Fruit fly (Drosophila melanogaster) whole organism, embryonic: Measurements from ENCODE around the gene Scgbeta.

Experiments
- Abd-B ChIP-seq: fragments of 200-800 bp; sonication (Bioruptor generic); optimal IDR thresholded peaks from 2 replicates; lab custom pipeline; 2018; ENCODE audit warnings: missing biosample characterization, mild to moderate bottlenecking, missing genetic modification characterization, moderate library complexity
- CG10147 ChIP-seq: fragments of 200-800 bp; sonication (Bioruptor generic); optimal IDR thresholded peaks from 2 replicates; lab custom pipeline; 2019; ENCODE audit warnings: missing biosample characterization, mild to moderate bottlenecking, missing genetic modification characterization, moderate library complexity
- CG11085 ChIP-seq: fragments of 200-800 bp; sonication (Bioruptor generic); IDR thresholded peaks from 2 replicates; pipeline ENCODE4 v1.3.6; 2022; ENCODE audit warnings: missing biosample characterization, missing genetic modification characterization
- CG11560 ChIP-seq: fragments of 200-800 bp; sonication (Bioruptor generic); IDR thresholded peaks from 3 replicates; pipeline ENCODE4 v1.3.6; 2022; ENCODE audit warnings: missing biosample characterization, missing genetic modification characterization
- CG14860 ChIP-seq: fragments of 200-800 bp; sonication (Bioruptor generic); IDR thresholded peaks from 3 replicates; pipeline ENCODE4 v1.3.6; 2022; ENCODE audit warnings: missing biosample characterization, missing genetic modification characterization; ENCODE audit not compliant: partially characterized antibody
- CG15601 ChIP-seq: fragments of 200-800 bp; sonication (Bioruptor generic); optimal IDR thresholded peaks from 3 replicates; lab custom pipeline; 2019; ENCODE audit warnings: missing biosample characterization, mild to moderate bottlenecking, missing genetic modification characterization, moderate library complexity
- CG17361 ChIP-seq: fragments of 200-800 bp; sonication (Bioruptor generic); IDR thresholded peaks from 3 replicates; pipeline ENCODE4 v1.3.6; 2022; ENCODE audit warnings: missing biosample characterization, missing genetic modification characterization
- CG17829 ChIP-seq: fragments of 200-800 bp; optimal IDR thresholded peaks from 2 replicates; lab custom pipeline; 2019; ENCODE audit warnings: missing biosample characterization, mild to moderate bottlenecking, missing genetic modification characterization, moderate library complexity
- CG18599 ChIP-seq: fragments of 200-800 bp; sonication (Bioruptor generic); optimal IDR thresholded peaks from 3 replicates; lab custom pipeline; 2017; ENCODE audit warnings: missing biosample characterization, missing genetic modification characterization, mild to moderate bottlenecking, moderate library complexity, missing genetic modification reagents
- CG2120 ChIP-seq: fragments of 200-800 bp; sonication (Bioruptor generic); optimal IDR thresholded peaks from 3 replicates; lab custom pipeline; 2016; ENCODE audit warnings: missing biosample characterization, missing genetic modification characterization
- CG30431 ChIP-seq: fragments of 200-800 bp; sonication (Bioruptor generic); optimal IDR thresholded peaks from 2 replicates; lab custom pipeline; 2017; ENCODE audit warnings: missing biosample characterization, missing genetic modification characterization
- CG3281 ChIP-seq: fragments of 200-800 bp; sonication (Bioruptor generic); optimal IDR thresholded peaks from 3 replicates; lab custom pipeline; 2017; ENCODE audit warnings: missing biosample characterization, mild to moderate bottlenecking, missing genetic modification characterization
- CG34376 ChIP-seq: fragments of 200-800 bp; sonication (Bioruptor generic); optimal IDR thresholded peaks from 2 replicates; lab custom pipeline; 2018; ENCODE audit warnings: missing biosample characterization, mild to moderate bottlenecking, missing genetic modification characterization
- CG7556 ChIP-seq: fragments of 200-800 bp; sonication (Bioruptor generic); optimal IDR thresholded peaks from 2 replicates; lab custom pipeline; 2017; ENCODE audit warnings: missing biosample characterization, mild to moderate bottlenecking, missing genetic modification characterization
- CG8765 ChIP-seq: fragments of 200-800 bp; sonication (Bioruptor generic); IDR thresholded peaks from 2 replicates; pipeline ENCODE4 v1.3.6; 2022; ENCODE audit warnings: missing biosample characterization, missing genetic modification characterization
- CG9727 ChIP-seq: fragments of 200-800 bp; sonication (Bioruptor generic); optimal IDR thresholded peaks from 3 replicates; lab custom pipeline; 2017; ENCODE audit warnings: missing biosample characterization, mild to moderate bottlenecking, missing genetic modification characterization
- CoRest ChIP-seq: fragments of 200-800 bp; sonication (Bioruptor generic); optimal IDR thresholded peaks from 3 replicates; lab custom pipeline; 2018; ENCODE audit warnings: missing biosample characterization, mild to moderate bottlenecking, missing genetic modification characterization, moderate library complexity
- D ChIP-seq, 2 experiments: fragments of 200-800 bp in 1 of 2; fragments of >200 bp in 1 of 2; sonication (Bioruptor generic) in 1 of 2; optimal IDR thresholded peaks; 2 replicates in 1 of 2; 3 replicates in 1 of 2; lab custom pipeline; 2017; ENCODE audit warnings: mild to moderate bottlenecking in 1 of 2, missing biosample characterization in 1 of 2, missing genetic modification characterization in 1 of 2, missing genetic modification reagents in 1 of 2
- D19B ChIP-seq: fragments of 200-800 bp; sonication (Bioruptor generic); optimal IDR thresholded peaks from 2 replicates; lab custom pipeline; 2017; ENCODE audit warnings: missing biosample characterization, mild to moderate bottlenecking, missing genetic modification characterization
- Doc3 ChIP-seq: fragments of 200-800 bp; sonication (Bioruptor generic); IDR thresholded peaks from 3 replicates; pipeline ENCODE4 v1.3.6; 2022; ENCODE audit warnings: missing biosample characterization, missing genetic modification characterization; ENCODE audit not compliant: partially characterized antibody
- HmgZ ChIP-seq: fragments of 200-800 bp; sonication (Bioruptor generic); optimal IDR thresholded peaks from 2 replicates; lab custom pipeline; 2018; ENCODE audit warnings: missing biosample characterization, mild to moderate bottlenecking, missing genetic modification characterization
- Hr78 ChIP-seq, 2 experiments: fragments of 200-800 bp in 1 of 2; fragments of >200 bp in 1 of 2; sonication (Bioruptor generic) in 1 of 2; optimal IDR thresholded peaks; 2 replicates each; lab custom pipeline; 2017 to 2019; ENCODE audit warnings: missing biosample characterization in 2 of 2, missing genetic modification characterization in 2 of 2, mild to moderate bottlenecking in 1 of 2, moderate library complexity in 1 of 2
- Lhr ChIP-seq: fragments of 200-800 bp; sonication (Bioruptor generic); optimal IDR thresholded peaks from 3 replicates; lab custom pipeline; 2017; ENCODE audit warnings: mild to moderate bottlenecking, missing biosample characterization, missing genetic modification reagents, missing genetic modification characterization
- Mad ChIP-seq: fragments of 200-800 bp; sonication (Bioruptor generic); optimal IDR thresholded peaks from 2 replicates; lab custom pipeline; 2016; ENCODE audit warnings: missing biosample characterization, missing genetic modification characterization
- Myb ChIP-seq: fragments of 200-800 bp; sonication (Bioruptor generic); optimal IDR thresholded peaks from 2 replicates; lab custom pipeline; 2016; ENCODE audit warnings: missing biosample characterization, missing genetic modification characterization
- PHDP ChIP-seq: fragments of 200-800 bp; sonication (Bioruptor generic); optimal IDR thresholded peaks from 3 replicates; lab custom pipeline; 2018; ENCODE audit warnings: missing biosample characterization, mild to moderate bottlenecking, missing genetic modification characterization, moderate library complexity
- Ssrp ChIP-seq: fragments of 200-800 bp; sonication (Bioruptor generic); optimal IDR thresholded peaks from 2 replicates; lab custom pipeline; 2018; ENCODE audit warnings: missing biosample characterization, mild to moderate bottlenecking, missing genetic modification characterization, moderate library complexity
- Xrp1 ChIP-seq: fragments of 200-800 bp; sonication (Bioruptor generic); IDR thresholded peaks from 2 replicates; pipeline ENCODE4 v1.3.6; 2022; ENCODE audit warnings: missing biosample characterization, missing genetic modification characterization
- bbx ChIP-seq: fragments of 200-800 bp; sonication (Bioruptor generic); IDR thresholded peaks from 2 replicates; pipeline ENCODE4 v1.3.6; 2022; ENCODE audit warnings: missing biosample characterization, missing genetic modification characterization; ENCODE audit not compliant: partially characterized antibody
- caup ChIP-seq: fragments of 200-800 bp; sonication (Bioruptor generic); optimal IDR thresholded peaks from 3 replicates; lab custom pipeline; 2017; ENCODE audit warnings: missing biosample characterization, mild to moderate bottlenecking, missing genetic modification characterization, moderate library complexity; ENCODE audit not compliant: severe bottlenecking
- dm ChIP-seq: fragments of 200-800 bp; sonication (Bioruptor generic); optimal IDR thresholded peaks from 3 replicates; lab custom pipeline; 2016; ENCODE audit warnings: missing biosample characterization, missing genetic modification characterization
- exex ChIP-seq: fragments of 200-800 bp; sonication (Bioruptor generic); optimal IDR thresholded peaks from 4 replicates; lab custom pipeline; 2018; ENCODE audit warnings: missing biosample characterization, mild to moderate bottlenecking, missing genetic modification characterization, moderate library complexity
- gcm ChIP-seq: fragments of 200-800 bp; sonication (Bioruptor generic); optimal IDR thresholded peaks from 2 replicates; lab custom pipeline; 2019; ENCODE audit warnings: missing biosample characterization, mild to moderate bottlenecking, missing genetic modification characterization, moderate library complexity
- gcm2 ChIP-seq: fragments of 200-800 bp; sonication (Bioruptor generic); optimal IDR thresholded peaks from 2 replicates; lab custom pipeline; 2016; ENCODE audit warnings: missing biosample characterization, missing genetic modification characterization
- gfzf ChIP-seq: fragments of 200-800 bp; sonication (Bioruptor generic); optimal IDR thresholded peaks from 2 replicates; lab custom pipeline; 2016; ENCODE audit warnings: missing biosample characterization, mild to moderate bottlenecking, missing genetic modification characterization, moderate library complexity
- grn ChIP-seq: fragments of 200-800 bp; sonication (Bioruptor generic); optimal IDR thresholded peaks from 3 replicates; lab custom pipeline; 2017; ENCODE audit warnings: missing biosample characterization, missing genetic modification characterization
- hbn ChIP-seq: fragments of 200-800 bp; sonication (Bioruptor generic); IDR thresholded peaks from 2 replicates; pipeline ENCODE4 v1.3.6; 2022; ENCODE audit warnings: missing biosample characterization, missing genetic modification characterization; ENCODE audit not compliant: partially characterized antibody
- her ChIP-seq: fragments of 200-800 bp; sonication (Bioruptor generic); optimal IDR thresholded peaks from 2 replicates; lab custom pipeline; 2016; ENCODE audit warnings: missing biosample characterization, missing genetic modification characterization
- inv ChIP-seq: fragments of 200-800 bp; sonication (Bioruptor generic); IDR thresholded peaks from 2 replicates; pipeline ENCODE4 v1.3.6; 2022; ENCODE audit warnings: missing biosample characterization, missing genetic modification characterization; ENCODE audit not compliant: partially characterized antibody
- pnt ChIP-seq: fragments of 200-800 bp; sonication (Bioruptor generic); optimal IDR thresholded peaks from 3 replicates; lab custom pipeline; 2016; ENCODE audit warnings: missing biosample characterization, missing genetic modification characterization
- ro ChIP-seq: fragments of 200-800 bp; sonication (Bioruptor generic); IDR thresholded peaks from 2 replicates; pipeline ENCODE4 v1.3.6; 2022; ENCODE audit warnings: missing biosample characterization, missing genetic modification characterization
- sna ChIP-seq: fragments of 200-800 bp; sonication (Bioruptor generic); IDR thresholded peaks from 2 replicates; pipeline ENCODE4 v1.3.6; 2022; ENCODE audit warnings: missing biosample characterization, missing genetic modification characterization; ENCODE audit not compliant: partially characterized antibody
- unc-4 ChIP-seq: fragments of 200-800 bp; sonication (Bioruptor generic); IDR thresholded peaks from 2 replicates; pipeline ENCODE4 v1.3.6; 2022; ENCODE audit warnings: missing biosample characterization, missing genetic modification characterization; ENCODE audit not compliant: partially characterized antibody
- vnd ChIP-seq: fragments of 200-800 bp; sonication (Bioruptor generic); IDR thresholded peaks from 3 replicates; pipeline ENCODE4 v1.3.6; 2022; ENCODE audit warnings: missing biosample characterization, missing genetic modification characterization; ENCODE audit not compliant: partially characterized antibody
- zen ChIP-seq: fragments of 200-800 bp; sonication (Bioruptor generic); optimal IDR thresholded peaks from 3 replicates; lab custom pipeline; 2018; ENCODE audit warnings: missing biosample characterization, mild to moderate bottlenecking, missing genetic modification characterization, moderate library complexity

Scgbeta gene

dm6 chr3R:12413274-12413958 is 8.8 kb downstream of the Scgbeta start, which contains the start of the genes Dip-C and pps (continued):
- TF ChIP-seq vnd (GFP tag; lab: Robert Waterston, UW), result peak; percentile 58; the same call in 2 of the 3 replicates
- TF ChIP-seq inv (GFP tag; lab: Robert Waterston, UW), result peak; percentile 65
- TF ChIP-seq CG34376 (GFP tag; lab: Kevin White, UChicago), result peak; percentile 44
- no peak for TF ChIP-seq gcm2 (GFP tag; lab: Kevin White, UChicago)
- peak; percentile 80 for TF ChIP-seq gfzf (GFP tag; lab: Kevin White, UChicago)
- TF ChIP-seq CG17829 (tag; lab: Kevin White, UChicago), result peak; percentile 56
- TF ChIP-seq hbn (GFP tag; lab: Robert Waterston, UW), result peak; percentile 73
- TF ChIP-seq CG11560 (tag; lab: Robert Waterston, UW), result no peak
- TF ChIP-seq CG14860 (GFP tag; lab: Robert Waterston, UW), result peak; percentile 35; the same call in 1 of the 3 replicates
- TF ChIP-seq unc-4 (GFP tag; lab: Robert Waterston, UW), result peak; percentile 79
- TF ChIP-seq sna, result peak; percentile 62; the same call in 1 of the 2 replicates
- TF ChIP-seq Doc3 (GFP tag; lab: Robert Waterston, UW), result peak; percentile 65; the same call in 2 of the 3 replicates
- peak; percentile 20 for TF ChIP-seq zen
- peak; percentile 12 for TF ChIP-seq HmgZ (tag; lab: Kevin White, UChicago)
- TF ChIP-seq gcm (GFP tag; lab: Kevin White, UChicago), result peak; percentile 60
- TF ChIP-seq dm, result no peak
- no peak for TF ChIP-seq CG8765 (GFP tag; lab: Robert Waterston, UW)

dm6 chr3R:12411449-12411848 is 10.8 kb downstream of the Scgbeta start:
- TF ChIP-seq her (GFP tag; lab: Kevin White, UChicago) (no peak), grn (GFP tag; lab: Kevin White, UChicago) (no peak), Xrp1 (GFP tag; lab: Robert Waterston, UW) (no peak), exex (tag; lab: Kevin White, UChicago) (peak; percentile 59), ro (no peak), CG11085 (GFP tag; lab: Robert Waterston, UW) (no peak), CG3281 (no peak)

- no peak for TF ChIP-seq CG18599 (GFP tag; lab: Kevin White, UChicago)
- no peak for TF ChIP-seq Hr78 (GFP tag; optimal IDR thresholded peaks at IDR 0.05; lab: Kevin White, UChicago)
- TF ChIP-seq CG17361, result no peak
- TF ChIP-seq bbx, result peak; percentile 77
- TF ChIP-seq Mad (GFP tag; lab: Kevin White, UChicago), result no peak
- TF ChIP-seq CG2120 (GFP tag; lab: Kevin White, UChicago), result peak; percentile 23
- TF ChIP-seq pnt (GFP tag; lab: Kevin White, UChicago), result no peak
- no peak for TF ChIP-seq D19B (GFP tag; lab: Kevin White, UChicago)
- TF ChIP-seq Lhr (GFP tag; lab: Kevin White, UChicago), result peak; percentile 49
- no peak for TF ChIP-seq CG9727 (GFP tag; lab: Kevin White, UChicago)
- peak; percentile 40 for TF ChIP-seq PHDP (tag; lab: Kevin White, UChicago)
- TF ChIP-seq caup (GFP tag; lab: Kevin White, UChicago), result peak; percentile 18
- peak; percentile 15 for TF ChIP-seq Myb (GFP tag; lab: Kevin White, UChicago)
- no peak for TF ChIP-seq Ssrp (tag; lab: Kevin White, UChicago)
- TF ChIP-seq D (optimal IDR thresholded peaks at IDR 0.05; lab: Kevin White, UChicago), result no peak
- no peak for TF ChIP-seq D (GFP tag; optimal IDR thresholded peaks at IDR 0.05; lab: Kevin White, UChicago)
- TF ChIP-seq CG30431 (GFP tag; lab: Kevin White, UChicago), result no peak
- no peak for TF ChIP-seq CG7556 (GFP tag; lab: Kevin White, UChicago)
- peak; percentile 43 for TF ChIP-seq Abd-B (GFP tag; lab: Kevin White, UChicago)
- TF ChIP-seq CG15601 (tag; lab: Kevin White, UChicago), result no peak
- peak; percentile 13 for TF ChIP-seq CG10147 (GFP tag; lab: Kevin White, UChicago)
- TF ChIP-seq gcm2 (GFP tag; lab: Kevin White, UChicago), result no peak
- TF ChIP-seq CoRest, result peak; percentile 5
- TF ChIP-seq grn (GFP tag; lab: Kevin White, UChicago), result no peak
Observed at dm6 chr3R:12408160-12408559, 14.1 kb downstream of the Scgbeta start, which contains the start of gene CG5196. Gene CG5196 (plus strand): TSS chr3R:12408316.
